Fruit fly (Drosophila melanogaster): ENCODE results near the gene Srp68.
A peak's percentile ranks its signal among the peaks of the same experiment; 100 is the strongest.

The Srp68 gene

dm6 chr3L:9003369-9003768 is 28.5 kb downstream of the Srp68 start:
- TF ChIP-seq Oaz (GFP tag; IDR thresholded peaks at IDR 0.05) (no peak), D (optimal IDR thresholded peaks at IDR 0.05) (peak; percentile 71), D (GFP tag; optimal IDR thresholded peaks at IDR 0.05) (no peak), Gsc (GFP tag; IDR thresholded peaks at IDR 0.05) (no peak), CG12104 (GFP tag; optimal IDR thresholded peaks at IDR 0.05) (no peak), kni (GFP tag; optimal IDR thresholded peaks at IDR 0.05) (peak; percentile 21), CG16779 (GFP tag; IDR thresholded peaks at IDR 0.05) (0 out of 2 replicates have a peak, but pooled peaks have one; percentile 3), ham (GFP tag; IDR thresholded peaks at IDR 0.05) (no peak), CG6683 (GFP tag; optimal IDR thresholded peaks at IDR 0.05) (no peak), lbe (GFP tag; optimal IDR thresholded peaks at IDR 0.05) (no peak), zen (tag; optimal IDR thresholded peaks at IDR 0.05) (peak; percentile 90), CG5245 (GFP tag; optimal IDR thresholded peaks at IDR 0.05) (no peak), BtbVII (GFP tag; optimal IDR thresholded peaks at IDR 0.05) (no peak), Hand (GFP tag; optimal IDR thresholded peaks at IDR 0.05) (no peak), CG13123 (GFP tag; optimal IDR thresholded peaks at IDR 0.05) (no peak), chn (GFP tag; optimal IDR thresholded peaks at IDR 0.05) (no peak), CG43689 (GFP tag; IDR thresholded peaks at IDR 0.05) (no peak), cad (GFP tag; optimal IDR thresholded peaks at IDR 0.05) (peak; percentile 94), Sry-δ (GFP tag; optimal IDR thresholded peaks at IDR 0.05) (no peak), CG7839 (tag; optimal IDR thresholded peaks at IDR 0.05) (no peak), CG9932 (GFP tag; IDR thresholded peaks at IDR 0.05) (0 out of 2 replicates have a peak, but pooled peaks have one; percentile 19), C15 (GFP tag; IDR thresholded peaks at IDR 0.05) (no peak), CG15073 (GFP tag; optimal IDR thresholded peaks at IDR 0.05) (peak; percentile 84), twi (tag; optimal IDR thresholded peaks at IDR 0.05) (peak; percentile 3), ems (GFP tag; optimal IDR thresholded peaks at IDR 0.05) (no peak), Neu2 (GFP tag; optimal IDR thresholded peaks at IDR 0.05; ENCODE audit: borderline replicate concordance) (no peak), Vsx1 (GFP tag; optimal IDR thresholded peaks at IDR 0.05) (no peak), tll (GFP tag; optimal IDR thresholded peaks at IDR 0.05) (peak in 1 of 2 experiments; percentile 61), CG17361 (GFP tag; IDR thresholded peaks at IDR 0.05) (no peak), CG12769 (tag; optimal IDR thresholded peaks at IDR 0.05) (no peak), CG3847 (GFP tag; IDR thresholded peaks at IDR 0.05) (no peak), abd-A (tag; optimal IDR thresholded peaks at IDR 0.05) (peak; percentile 4), Mrtf (GFP tag; IDR thresholded peaks at IDR 0.05) (no peak), Mad (GFP tag; optimal IDR thresholded peaks at IDR 0.05) (no peak), CG9215 (GFP tag; IDR thresholded peaks at IDR 0.05) (no peak), CG10654 (GFP tag; optimal IDR thresholded peaks at IDR 0.05) (no peak), nmo (GFP tag; optimal IDR thresholded peaks at IDR 0.05) (no peak), salm (tag; optimal IDR thresholded peaks at IDR 0.05) (no peak), ERR (GFP tag; optimal IDR thresholded peaks at IDR 0.05) (no peak), crol (GFP tag; IDR thresholded peaks at IDR 0.05) (no peak), CG11560 (tag; IDR thresholded peaks at IDR 0.05) (no peak), CG2120 (GFP tag; optimal IDR thresholded peaks at IDR 0.05) (no peak)

- TF ChIP-seq psq (GFP tag; optimal IDR thresholded peaks at IDR 0.05) = no peak
- TF ChIP-seq CG2202 (tag; optimal IDR thresholded peaks at IDR 0.05) = no peak
- no peak for TF ChIP-seq Gsc (GFP tag; IDR thresholded peaks at IDR 0.05)
- TF ChIP-seq TFAM (GFP tag; optimal IDR thresholded peaks at IDR 0.05) = no peak
- no peak for TF ChIP-seq eyg (GFP tag; optimal IDR thresholded peaks at IDR 0.05)
- no peak for TF ChIP-seq CG31441 (GFP tag; IDR thresholded peaks at IDR 0.05)
- TF ChIP-seq al (GFP tag; IDR thresholded peaks at IDR 0.05) = no peak
- TF ChIP-seq ind (GFP tag; optimal IDR thresholded peaks at IDR 0.05) = no peak
- peak; percentile 29; the same call in 1 of the 3 replicates for TF ChIP-seq CG2199 (GFP tag; IDR thresholded peaks at IDR 0.05)
- no peak for TF ChIP-seq CG9215 (GFP tag; IDR thresholded peaks at IDR 0.05)
- TF ChIP-seq odd (GFP tag; optimal IDR thresholded peaks at IDR 0.05) = no peak
- TF ChIP-seq Adf1 (GFP tag; IDR thresholded peaks at IDR 0.05) = peak; percentile 52; the same call in 1 of the 2 replicates
- no peak for TF ChIP-seq NC2β (GFP tag; optimal IDR thresholded peaks at IDR 0.05)
- TF ChIP-seq caup (GFP tag; optimal IDR thresholded peaks at IDR 0.05; ENCODE audit: severe bottlenecking) = no peak
- no peak for TF ChIP-seq CG12071 (GFP tag; optimal IDR thresholded peaks at IDR 0.05)
These were observed 30.0 kb downstream of the Srp68 start, which contains the start of gene Doc3 for dm6 chr3L:9004788-9005246. Gene Doc3, plus strand, starts transcription at chr3L:9005196.
